Fruit fly (Drosophila melanogaster) whole organism, prepupa: ENCODE data around the gene CG12784.

Experiments used
- Blimp-1 ChIP-seq: fragments of 200-800 bp; sonication (Bioruptor generic); optimal IDR thresholded peaks from 3 replicates; lab custom pipeline; 2017; ENCODE audit warnings: missing biosample characterization, missing genetic modification characterization, mild to moderate bottlenecking, moderate library complexity, missing genetic modification reagents
- Sox14 ChIP-seq: fragments of 200-800 bp; sonication (Bioruptor generic); optimal IDR thresholded peaks from 3 replicates; lab custom pipeline; 2016; ENCODE audit warnings: missing biosample characterization, missing genetic modification characterization

- TF ChIP-seq Blimp-1 (GFP tag; lab: Kevin White, UChicago) (no peak), Sox14 (GFP tag; lab: Kevin White, UChicago) (no peak)
These were observed 32.3 kb upstream of the CG12784 start for dm6 chr3R:15730629-15731028.
